Worm (Caenorhabditis elegans) whole organism, L3 larva: ENCODE data around the gene Y54B9A.1.

Experiments
- R02D3.7 ChIP-seq: fragments of 150-350 bp; optimal IDR thresholded peaks from 2 replicates; lab custom pipeline; 2014; ENCODE audit warnings: missing biosample characterization, missing genetic modification characterization
- aly-2 ChIP-seq: fragments of 150-350 bp; optimal IDR thresholded peaks from 2 replicates; lab custom pipeline; 2014; ENCODE audit warnings: missing biosample characterization, missing genetic modification characterization
- ceh-16 ChIP-seq: sonication (generic microtip); optimal IDR thresholded peaks from 2 replicates; lab custom pipeline; 2017; ENCODE audit warnings: missing biosample characterization, missing genetic modification characterization
- ceh-82 ChIP-seq: fragments of 150-350 bp; optimal IDR thresholded peaks from 2 replicates; lab custom pipeline; 2014; ENCODE audit warnings: missing biosample characterization, missing genetic modification characterization
- ceh-9 ChIP-seq: sonication (generic microtip); optimal IDR thresholded peaks from 2 replicates; lab custom pipeline; 2018; ENCODE audit warnings: missing biosample characterization, missing genetic modification characterization
- daf-12 ChIP-seq: fragments of 150-350 bp; optimal IDR thresholded peaks from 2 replicates; lab custom pipeline; 2014; ENCODE audit warnings: missing biosample characterization, missing genetic modification reagents, missing genetic modification characterization
- elt-1 ChIP-seq: fragments of 150-350 bp; optimal IDR thresholded peaks from 2 replicates; lab custom pipeline; 2014; ENCODE audit warnings: missing biosample characterization, missing genetic modification characterization
- elt-2 ChIP-seq: sonication (generic microtip); optimal IDR thresholded peaks from 2 replicates; lab custom pipeline; 2016; ENCODE audit warnings: missing genetic modification reagents, mild to moderate bottlenecking, missing genetic modification characterization, missing compliant biosample characterization
- elt-3 ChIP-seq, 3 experiments: fragments of 150-350 bp in 1 of 3; sonication (generic microtip) in 2 of 3; optimal IDR thresholded peaks; 2 replicates in 2 of 3; 4 replicates in 1 of 3; lab custom pipeline; 2014 to 2017; ENCODE audit warnings: missing biosample characterization in 3 of 3, missing genetic modification characterization in 3 of 3
- fkh-2 ChIP-seq: fragments of 150-350 bp; optimal IDR thresholded peaks from 2 replicates; lab custom pipeline; 2014; ENCODE audit warnings: missing biosample characterization, missing genetic modification reagents, missing genetic modification characterization
- fos-1 ChIP-seq: fragments of 150-350 bp; optimal IDR thresholded peaks from 2 replicates; lab custom pipeline; 2014; ENCODE audit warnings: missing biosample characterization, missing genetic modification characterization
- jun-1 ChIP-seq: fragments of 150-350 bp; optimal IDR thresholded peaks from 2 replicates; lab custom pipeline; 2014; ENCODE audit warnings: missing biosample characterization, missing genetic modification reagents, missing genetic modification characterization
- lin-15B ChIP-seq: fragments of 150-350 bp; optimal IDR thresholded peaks from 2 replicates; lab custom pipeline; 2014; ENCODE audit warnings: missing biosample characterization, missing genetic modification characterization
- lin-39 ChIP-seq: fragments of 150-350 bp; optimal IDR thresholded peaks from 2 replicates; lab custom pipeline; 2018; ENCODE audit warnings: missing biosample characterization, missing genetic modification reagents, missing genetic modification characterization
- lsy-12 ChIP-seq: sonication (generic microtip); optimal IDR thresholded peaks from 2 replicates; lab custom pipeline; 2016; ENCODE audit warnings: mild to moderate bottlenecking, missing genetic modification characterization, missing compliant biosample characterization
- mdl-1 ChIP-seq: fragments of 150-350 bp; optimal IDR thresholded peaks from 2 replicates; lab custom pipeline; 2014; ENCODE audit warnings: missing biosample characterization, missing genetic modification characterization
- nfya-1 ChIP-seq: sonication (generic microtip); optimal IDR thresholded peaks from 2 replicates; lab custom pipeline; 2017; ENCODE audit warnings: missing genetic modification characterization, mild to moderate bottlenecking, missing compliant biosample characterization, antibody characterized with exemption, moderate library complexity; ENCODE audit not compliant: insufficient read depth
- nhr-11 ChIP-seq: fragments of 150-350 bp; optimal IDR thresholded peaks from 2 replicates; lab custom pipeline; 2014; ENCODE audit warnings: missing biosample characterization, missing genetic modification characterization
- nhr-12 ChIP-seq: fragments of 150-350 bp; optimal IDR thresholded peaks from 2 replicates; lab custom pipeline; 2014; ENCODE audit warnings: missing biosample characterization, missing genetic modification characterization
- nhr-23 ChIP-seq: fragments of 150-350 bp; optimal IDR thresholded peaks from 2 replicates; lab custom pipeline; 2014; ENCODE audit warnings: missing biosample characterization, missing genetic modification reagents, missing genetic modification characterization
- nhr-237 ChIP-seq: fragments of 150-350 bp; optimal IDR thresholded peaks from 2 replicates; lab custom pipeline; 2014; ENCODE audit warnings: missing biosample characterization, missing genetic modification characterization
- nhr-25 ChIP-seq: sonication (generic microtip); optimal IDR thresholded peaks from 2 replicates; lab custom pipeline; 2017; ENCODE audit warnings: missing biosample characterization, missing genetic modification characterization
- nhr-28 ChIP-seq: fragments of 150-350 bp; optimal IDR thresholded peaks from 2 replicates; lab custom pipeline; 2014; ENCODE audit warnings: missing biosample characterization, missing genetic modification characterization
- nhr-43 ChIP-seq: sonication (generic microtip); optimal IDR thresholded peaks from 2 replicates; lab custom pipeline; 2016; ENCODE audit warnings: mild to moderate bottlenecking, missing genetic modification characterization, missing compliant biosample characterization; ENCODE audit not compliant: poor library complexity, severe bottlenecking
- nhr-67 ChIP-seq: fragments of 150-350 bp; optimal IDR thresholded peaks from 2 replicates; lab custom pipeline; 2014; ENCODE audit warnings: missing biosample characterization, missing genetic modification characterization
- nhr-76 ChIP-seq: fragments of 150-350 bp; sonication (generic microtip); optimal IDR thresholded peaks from 5 replicates; lab custom pipeline; 2014; ENCODE audit warnings: missing biosample characterization, missing genetic modification characterization
- nhr-77 ChIP-seq: fragments of 150-350 bp; optimal IDR thresholded peaks from 2 replicates; lab custom pipeline; 2014; ENCODE audit warnings: missing biosample characterization, missing genetic modification characterization
- pha-4 ChIP-seq: fragments of 150-350 bp; optimal IDR thresholded peaks from 2 replicates; lab custom pipeline; 2014; ENCODE audit warnings: missing biosample characterization, missing genetic modification reagents, missing genetic modification characterization
- pqm-1 ChIP-seq: fragments of 150-350 bp; optimal IDR thresholded peaks from 2 replicates; lab custom pipeline; 2017; ENCODE audit warnings: missing biosample characterization, missing genetic modification characterization, inconsistent platforms
- sea-2 ChIP-seq: fragments of 150-350 bp; sonication (generic microtip); optimal IDR thresholded peaks from 4 replicates; lab custom pipeline; 2014; ENCODE audit warnings: missing biosample characterization, missing genetic modification reagents, missing genetic modification characterization
- skn-1 ChIP-seq: fragments of 150-350 bp; optimal IDR thresholded peaks from 2 replicates; lab custom pipeline; 2014; ENCODE audit warnings: missing biosample characterization, missing genetic modification characterization
- unc-39 ChIP-seq: sonication (generic microtip); optimal IDR thresholded peaks from 4 replicates; lab custom pipeline; 2017; ENCODE audit warnings: missing biosample characterization, missing genetic modification characterization
- zag-1 ChIP-seq: fragments of 150-350 bp; optimal IDR thresholded peaks from 2 replicates; lab custom pipeline; 2014; ENCODE audit warnings: missing biosample characterization, missing genetic modification characterization
- ztf-4 ChIP-seq: fragments of 150-350 bp; optimal IDR thresholded peaks from 2 replicates; lab custom pipeline; 2014; ENCODE audit warnings: missing biosample characterization, missing genetic modification characterization

The Y54B9A.1 gene

DNA sequence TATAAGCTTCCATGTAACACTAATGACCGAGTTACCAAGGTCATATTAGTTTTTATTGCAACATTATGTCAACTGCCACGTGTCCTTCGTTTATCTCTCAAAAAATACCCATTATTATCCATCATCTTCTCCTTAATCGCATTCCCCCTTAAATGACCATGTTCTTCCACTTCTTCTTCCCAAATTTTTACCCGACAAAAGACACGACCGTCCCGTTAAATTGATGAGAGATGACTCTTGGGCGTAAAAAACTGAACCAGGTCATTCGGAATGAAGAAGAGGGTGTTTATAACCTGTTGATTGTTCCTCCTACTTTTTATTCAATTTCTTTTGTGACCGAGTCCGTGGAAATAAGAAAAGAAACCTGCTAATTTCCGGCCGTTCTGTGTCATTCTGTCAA is 5.3 kb upstream of the Y54B9A.1 start:
- TF ChIP-seq zag-1 (no peak), nhr-23 (peak; percentile 75), nhr-25 (peak; percentile 27)

DNA sequence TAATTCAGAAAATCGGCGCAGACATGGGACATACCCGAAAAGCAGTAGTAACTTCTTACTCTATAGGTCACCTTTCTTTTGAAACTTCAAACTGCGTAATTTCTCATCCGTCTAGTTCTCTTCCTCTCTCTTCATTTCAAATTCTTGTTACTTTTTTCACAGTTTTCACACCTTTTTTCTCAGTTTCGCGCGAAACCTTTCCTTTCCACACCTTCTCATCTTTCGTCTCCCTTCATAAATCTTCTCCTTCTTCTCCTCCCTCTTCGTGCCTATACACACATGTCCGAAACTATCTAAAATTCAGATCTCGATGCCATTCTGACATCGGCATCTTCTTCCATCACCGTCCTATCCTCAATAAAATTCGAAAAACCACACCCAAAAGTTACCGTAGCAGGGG is 4.4 kb upstream of the Y54B9A.1 start, which contains the start of gene wdr-62:
Gene wdr-62, plus strand, starts transcription at position 301 of the 400 bp plus-strand sequence.
- no peak for TF ChIP-seq fkh-2 (tag; lab: Kevin White, UChicago)
- no peak for TF ChIP-seq elt-3 (tag; optimal IDR thresholded peaks at IDR 0.05; lab: Kevin White, UChicago)
- no peak for TF ChIP-seq sea-2
- TF ChIP-seq ceh-16 (tag; lab: Kevin White, UChicago), result no peak
- no peak for TF ChIP-seq nhr-28
- TF ChIP-seq fos-1, result no peak
- TF ChIP-seq nhr-11, result no peak

- TF ChIP-seq aly-2, result no peak
- peak; percentile 39 for TF ChIP-seq jun-1
- TF ChIP-seq elt-2 (tag; lab: Kevin White, UChicago), result peak; percentile 96
- no peak for TF ChIP-seq lin-15B (tag; lab: Kevin White, UChicago)
- TF ChIP-seq R02D3.7, result no peak
- no peak for TF ChIP-seq nhr-12 (tag; lab: Kevin White, UChicago)
- TF ChIP-seq pqm-1 (tag; lab: Kevin White, UChicago), result peak; percentile 90
- TF ChIP-seq elt-1 (tag; lab: Kevin White, UChicago), result no peak
- no peak for TF ChIP-seq ceh-82 (tag; lab: Kevin White, UChicago)
- peak; percentile 89 for TF ChIP-seq pha-4 (tag; lab: Kevin White, UChicago)
- TF ChIP-seq ztf-4 (tag; lab: Kevin White, UChicago), result no peak
Observed at ce11 chrV:9443109-9443508, 3.8 kb upstream of the Y54B9A.1 start.

DNA sequence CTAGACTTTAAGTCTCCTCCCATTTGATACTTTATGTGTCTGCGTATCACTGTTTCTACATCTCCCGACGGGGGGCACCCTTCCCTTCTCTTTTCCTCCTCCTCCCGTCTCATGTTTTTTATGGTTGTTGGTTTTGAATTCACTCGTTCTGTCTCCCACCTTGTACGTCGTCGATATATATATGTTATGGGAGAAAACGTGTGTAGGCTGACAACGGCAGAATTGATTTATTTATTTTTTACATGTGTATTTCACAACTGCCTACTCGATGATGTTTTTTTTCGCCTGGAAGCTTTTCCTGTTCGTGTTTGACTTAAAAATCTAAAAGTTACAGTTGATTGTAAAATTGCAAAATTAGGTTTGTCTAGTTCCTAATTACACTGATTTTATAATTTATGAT is 3.1 kb upstream of the Y54B9A.1 start:
- peak; percentile 14 for TF ChIP-seq pha-4 (tag; lab: Kevin White, UChicago)
- no peak for TF ChIP-seq nfya-1 (tag; lab: Kevin White, UChicago)
- TF ChIP-seq sea-2, result no peak
- TF ChIP-seq pqm-1 (tag; lab: Kevin White, UChicago), result no peak
- TF ChIP-seq ceh-9, result no peak
- TF ChIP-seq elt-2 (tag; lab: Kevin White, UChicago), result peak; percentile 17
- TF ChIP-seq, all 47 proteins: peak for 2

DNA sequence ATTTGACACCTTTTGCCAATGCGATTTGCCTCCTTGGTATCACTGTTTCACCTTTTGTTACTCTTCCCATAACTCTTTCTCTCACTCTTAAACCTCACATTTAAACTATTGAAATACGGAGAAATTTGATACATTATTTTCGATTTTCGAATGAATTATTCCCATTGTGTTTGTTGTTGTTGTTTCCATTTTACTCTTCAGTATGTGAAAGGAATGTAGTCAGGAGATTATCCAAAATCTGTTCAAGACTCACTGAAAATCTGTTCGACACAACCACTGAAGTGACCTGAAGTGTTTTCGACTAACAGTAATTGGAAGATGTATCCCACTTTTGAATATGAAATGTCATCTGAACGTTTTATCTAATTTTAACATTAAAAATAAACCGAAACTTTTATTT is 1.7 kb upstream of the Y54B9A.1 start:
- TF ChIP-seq elt-1 (tag; lab: Kevin White, UChicago), result no peak
- no peak for TF ChIP-seq skn-1 (tag; lab: Kevin White, UChicago)
- TF ChIP-seq unc-39, result no peak

DNA sequence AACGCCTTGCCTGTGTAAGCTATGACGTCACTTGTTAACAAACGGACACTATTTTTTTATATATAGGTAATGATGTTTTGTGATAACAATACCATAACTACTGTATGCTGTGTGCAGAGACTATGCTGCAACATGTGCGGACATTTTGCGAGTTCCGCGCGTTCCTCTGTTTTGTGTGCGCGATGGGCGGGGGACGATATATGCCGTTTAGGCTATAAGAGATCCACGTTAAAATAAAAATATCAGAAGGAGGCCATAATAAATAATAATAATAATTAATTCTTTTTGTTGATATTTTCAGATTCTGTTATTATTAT is 612 bp upstream of the Y54B9A.1 start:
- TF ChIP-seq aly-2 (no peak), daf-12 (no peak), ztf-4 (tag; lab: Kevin White, UChicago) (no peak), elt-2 (tag; lab: Kevin White, UChicago) (no peak), fkh-2 (tag; lab: Kevin White, UChicago) (no peak), lin-39 (tag; lab: Kevin White, UChicago) (no peak), zag-1 (no peak)

- no peak for TF ChIP-seq nhr-67 (tag; lab: Kevin White, UChicago)
- no peak for TF ChIP-seq fos-1
- no peak for TF ChIP-seq nhr-76
- no peak for TF ChIP-seq nhr-77 (tag; lab: Kevin White, UChicago)
- TF ChIP-seq aly-2, result no peak
- no peak for TF ChIP-seq nhr-28
- TF ChIP-seq jun-1, result no peak
- TF ChIP-seq nhr-43, result no peak
- TF ChIP-seq elt-3 (tag; optimal IDR thresholded peaks at IDR 0.05; lab: Kevin White, UChicago), result no peak
- no peak for TF ChIP-seq pha-4 (tag; lab: Kevin White, UChicago)
- TF ChIP-seq lsy-12 (tag; lab: Kevin White, UChicago), result no peak
- no peak for TF ChIP-seq mdl-1
- TF ChIP-seq nhr-25, result no peak
- TF ChIP-seq nhr-237 (tag; lab: Kevin White, UChicago), result no peak
- TF ChIP-seq zag-1, result no peak
- TF ChIP-seq elt-2 (tag; lab: Kevin White, UChicago), result no peak
Observed at ce11 chrV:9427075-9427474, 12.3 kb downstream of the Y54B9A.1 start, which contains the start of gene F36D4.6. Gene F36D4.6, minus strand, starts transcription at chrV:9427175.
